Worm (Caenorhabditis elegans) whole organism, L4 larva: ENCODE data around the gene lin-7.

Source experiments
- F10B5.3 ChIP-seq: sonication (generic microtip); optimal IDR thresholded peaks from 2 replicates; lab custom pipeline; 2016; ENCODE audit warnings: mild to moderate bottlenecking, missing genetic modification characterization, missing compliant biosample characterization
- F26F4.8 ChIP-seq: fragments of 200-800 bp; sonication (Bioruptor generic); conservative IDR thresholded peaks from 2 replicates; pipeline ENCODE4 v1.3.6; 2022; ENCODE audit warnings: missing genetic modification characterization, missing compliant biosample characterization
- F44E2.7 ChIP-seq: fragments of 200-800 bp; sonication (Bioruptor generic); IDR thresholded peaks from 2 replicates; pipeline ENCODE4 v2.1.2; 2022; ENCODE audit warnings: missing genetic modification characterization, missing compliant biosample characterization
- T20F7.1 ChIP-seq: fragments of 200-800 bp; sonication (Bioruptor generic); optimal IDR thresholded peaks from 2 replicates; lab custom pipeline; 2018; ENCODE audit warnings: mild to moderate bottlenecking, missing genetic modification characterization, missing compliant biosample characterization
- Y48G9A.11 ChIP-seq: fragments of 200-800 bp; sonication (Bioruptor generic); IDR thresholded peaks from 2 replicates; pipeline ENCODE4 v1.3.6; 2022; ENCODE audit warnings: missing genetic modification reagents, missing genetic modification characterization, missing compliant biosample characterization
- Y75B8A.6 ChIP-seq: fragments of 200-800 bp; sonication (Bioruptor generic); IDR thresholded peaks from 2 replicates; pipeline ENCODE4 v1.3.6; 2022; ENCODE audit warnings: missing genetic modification reagents, missing genetic modification characterization, missing compliant biosample characterization
- ZK337.2 ChIP-seq: fragments of 200-800 bp; sonication (Bioruptor generic); IDR thresholded peaks from 2 replicates; pipeline ENCODE4 v1.3.6; 2022; ENCODE audit warnings: missing genetic modification reagents, missing genetic modification characterization, missing compliant biosample characterization
- ZK546.5 ChIP-seq, 2 experiments: sonication (generic microtip); optimal IDR thresholded peaks; 2 replicates each; lab custom pipeline; 2017; ENCODE audit warnings: missing biosample characterization in 2 of 2, missing genetic modification characterization in 2 of 2
- aha-1 ChIP-seq: fragments of 150-350 bp; peaks from one replicate; lab custom pipeline; 2014; ENCODE audit warnings: missing biosample characterization, missing genetic modification characterization
- aly-2 ChIP-seq: sonication (generic microtip); optimal IDR thresholded peaks from 2 replicates; lab custom pipeline; 2018; ENCODE audit warnings: missing biosample characterization, missing genetic modification characterization
- arid-1 ChIP-seq: fragments of 200-800 bp; sonication (Bioruptor generic); conservative IDR thresholded peaks from 2 replicates; pipeline ENCODE4 v1.3.6; 2022; ENCODE audit warnings: missing genetic modification reagents, missing genetic modification characterization, missing compliant biosample characterization
- ceh-20 ChIP-seq: fragments of 200-800 bp; sonication (Bioruptor generic); IDR thresholded peaks from 2 replicates; pipeline ENCODE4 v1.3.6; 2022; ENCODE audit warnings: missing genetic modification reagents, missing genetic modification characterization, missing compliant biosample characterization
- ceh-82 ChIP-seq: sonication (generic microtip); optimal IDR thresholded peaks from 2 replicates; lab custom pipeline; 2017; ENCODE audit warnings: missing biosample characterization, missing genetic modification characterization
- ces-1 ChIP-seq: fragments of 150-350 bp; sonication (generic microtip); optimal IDR thresholded peaks from 4 replicates; lab custom pipeline; 2014; ENCODE audit warnings: missing biosample characterization, missing genetic modification reagents, missing genetic modification characterization
- cey-2 ChIP-seq: sonication (generic microtip); optimal IDR thresholded peaks from 3 replicates; lab custom pipeline; 2017; ENCODE audit warnings: missing genetic modification characterization, mild to moderate bottlenecking, missing compliant biosample characterization, antibody characterized with exemption, borderline replicate concordance; ENCODE audit not compliant: insufficient read depth
- daf-12 ChIP-seq: fragments of 150-350 bp; optimal IDR thresholded peaks from 2 replicates; lab custom pipeline; 2014; ENCODE audit warnings: missing biosample characterization, missing genetic modification reagents, missing genetic modification characterization
- dmd-6 ChIP-seq: fragments of 200-800 bp; sonication (Bioruptor generic); IDR thresholded peaks from 2 replicates; pipeline ENCODE4 v1.3.6; 2022; ENCODE audit warnings: missing genetic modification reagents, missing genetic modification characterization, missing compliant biosample characterization
- dmd-9 ChIP-seq: fragments of 200-800 bp; sonication (Bioruptor generic); IDR thresholded peaks from 2 replicates; pipeline ENCODE4 v1.3.6; 2022; ENCODE audit warnings: missing genetic modification reagents, missing genetic modification characterization, missing compliant biosample characterization
- dpl-1 ChIP-seq: fragments of 150-350 bp; optimal IDR thresholded peaks from 2 replicates; lab custom pipeline; 2014; ENCODE audit warnings: missing biosample characterization, missing genetic modification reagents, missing genetic modification characterization
- duxl-1 ChIP-seq: sonication (generic microtip); optimal IDR thresholded peaks from 2 replicates; lab custom pipeline; 2016; ENCODE audit warnings: mild to moderate bottlenecking, missing genetic modification characterization, moderate library complexity, missing compliant biosample characterization; ENCODE audit not compliant: poor library complexity
- egl-43 ChIP-seq: fragments of 200-800 bp; sonication (Bioruptor generic); IDR thresholded peaks from 2 replicates; pipeline ENCODE4 v1.3.6; 2022; ENCODE audit warnings: missing genetic modification reagents, missing genetic modification characterization, missing compliant biosample characterization
- fkh-10 ChIP-seq: fragments of 150-350 bp; optimal IDR thresholded peaks from 2 replicates; lab custom pipeline; 2014; ENCODE audit warnings: missing biosample characterization, missing genetic modification reagents, missing genetic modification characterization
- hlh-11 ChIP-seq: fragments of 200-800 bp; sonication (Bioruptor generic); optimal IDR thresholded peaks from 2 replicates; lab custom pipeline; 2018; ENCODE audit warnings: mild to moderate bottlenecking, missing genetic modification characterization, missing compliant biosample characterization
- hlh-30 ChIP-seq: sonication (generic microtip); optimal IDR thresholded peaks from 2 replicates; lab custom pipeline; 2017; ENCODE audit warnings: antibody characterized with exemption, mild to moderate bottlenecking, missing genetic modification characterization, missing compliant biosample characterization; ENCODE audit not compliant: insufficient read depth
- hmg-1.1 ChIP-seq: fragments of 200-800 bp; sonication (Bioruptor generic); IDR thresholded peaks from 2 replicates; pipeline ENCODE4 v1.3.6; 2022; ENCODE audit warnings: missing genetic modification reagents, missing genetic modification characterization, missing compliant biosample characterization
- jun-1 ChIP-seq: fragments of 150-350 bp; optimal IDR thresholded peaks from 2 replicates; lab custom pipeline; 2014; ENCODE audit warnings: missing biosample characterization, missing genetic modification reagents, missing genetic modification characterization
- lin-15B ChIP-seq: fragments of 150-350 bp; sonication (generic microtip); optimal IDR thresholded peaks from 3 replicates; lab custom pipeline; 2014; ENCODE audit warnings: missing biosample characterization, missing genetic modification characterization
- lsy-2 ChIP-seq, 2 experiments: fragments of 150-350 bp in 1 of 2; sonication (generic microtip) in 1 of 2; optimal IDR thresholded peaks; 2 replicates each; lab custom pipeline; 2014 to 2017; ENCODE audit warnings: missing biosample characterization in 2 of 2, missing genetic modification characterization in 2 of 2
- mdl-1 ChIP-seq, 2 experiments: fragments of 150-350 bp in 1 of 2; sonication (generic microtip) in 1 of 2; optimal IDR thresholded peaks; 2 replicates each; lab custom pipeline; 2014 to 2017; ENCODE audit warnings: missing biosample characterization in 2 of 2, missing genetic modification characterization in 2 of 2
- mdt-29 ChIP-seq: fragments of 200-800 bp; sonication (Bioruptor generic); IDR thresholded peaks from 2 replicates; pipeline ENCODE4 v1.3.6; 2022; ENCODE audit warnings: missing genetic modification reagents, missing genetic modification characterization, missing compliant biosample characterization
- nhr-10 ChIP-seq: fragments of 150-350 bp; optimal IDR thresholded peaks from 2 replicates; lab custom pipeline; 2014; ENCODE audit warnings: missing biosample characterization, missing genetic modification characterization
- nhr-102 ChIP-seq: sonication (generic microtip); optimal IDR thresholded peaks from 2 replicates; lab custom pipeline; 2016; ENCODE audit warnings: mild to moderate bottlenecking, missing genetic modification characterization, moderate library complexity, missing compliant biosample characterization
- nhr-237 ChIP-seq: sonication (generic microtip); optimal IDR thresholded peaks from 2 replicates; lab custom pipeline; 2017; ENCODE audit warnings: missing biosample characterization, missing genetic modification characterization
- nhr-25 ChIP-seq: sonication (generic microtip); optimal IDR thresholded peaks from 2 replicates; lab custom pipeline; 2017; ENCODE audit warnings: missing genetic modification characterization, mild to moderate bottlenecking, missing compliant biosample characterization, antibody characterized with exemption, moderate library complexity, borderline replicate concordance; ENCODE audit not compliant: insufficient read depth
- nhr-28 ChIP-seq: fragments of 150-350 bp; optimal IDR thresholded peaks from 2 replicates; lab custom pipeline; 2014; ENCODE audit warnings: missing biosample characterization, missing genetic modification characterization
- nhr-48 ChIP-seq: sonication (generic microtip); optimal IDR thresholded peaks from 2 replicates; lab custom pipeline; 2016; ENCODE audit warnings: mild to moderate bottlenecking, missing genetic modification characterization, missing compliant biosample characterization
- nhr-77 ChIP-seq: fragments of 150-350 bp; optimal IDR thresholded peaks from 2 replicates; lab custom pipeline; 2014; ENCODE audit warnings: missing biosample characterization, missing genetic modification characterization
- pha-4 ChIP-seq, 2 experiments: fragments of 150-350 bp in 1 of 2; fragments of 200-800 bp in 1 of 2; sonication (Bioruptor generic) in 1 of 2; IDR thresholded peaks in 1 of 2; optimal IDR thresholded peaks in 1 of 2; 2 replicates each; pipeline versions ENCODE4 v1.3.6 to Lab custom; 2014 to 2022; ENCODE audit warnings: missing genetic modification characterization in 2 of 2, missing genetic modification reagents in 2 of 2, missing biosample characterization in 1 of 2, missing compliant biosample characterization in 1 of 2
- php-3 ChIP-seq: fragments of 200-800 bp; sonication (Bioruptor generic); IDR thresholded peaks from 2 replicates; pipeline ENCODE4 v1.3.6; 2022; ENCODE audit warnings: missing genetic modification reagents, missing genetic modification characterization, missing compliant biosample characterization
- pqm-1 ChIP-seq: sonication (generic microtip); optimal IDR thresholded peaks from 2 replicates; lab custom pipeline; 2017; ENCODE audit warnings: missing biosample characterization, missing genetic modification characterization
- sdz-12 ChIP-seq: fragments of 200-800 bp; sonication (Bioruptor generic); optimal IDR thresholded peaks from 2 replicates; lab custom pipeline; 2018; ENCODE audit warnings: mild to moderate bottlenecking, missing genetic modification characterization, missing compliant biosample characterization
- set-16 ChIP-seq: fragments of 200-800 bp; sonication (Bioruptor generic); IDR thresholded peaks from 2 replicates; pipeline ENCODE4 v1.3.6; 2022; ENCODE audit warnings: missing genetic modification reagents, missing genetic modification characterization, missing compliant biosample characterization
- snpc-4 ChIP-seq: fragments of 150-350 bp; optimal IDR thresholded peaks from 2 replicates; lab custom pipeline; 2014; ENCODE audit warnings: missing biosample characterization, missing genetic modification characterization
- spr-3 ChIP-seq: fragments of 200-800 bp; sonication (Bioruptor generic); optimal IDR thresholded peaks from 2 replicates; lab custom pipeline; 2018; ENCODE audit warnings: mild to moderate bottlenecking, missing genetic modification characterization, missing compliant biosample characterization
- tag-97 ChIP-seq: fragments of 200-800 bp; sonication (Bioruptor generic); IDR thresholded peaks from 2 replicates; pipeline ENCODE4 v1.3.6; 2022; ENCODE audit warnings: missing genetic modification characterization, missing compliant biosample characterization
- vab-7 ChIP-seq: fragments of 200-800 bp; sonication (Bioruptor generic); IDR thresholded peaks from 2 replicates; pipeline ENCODE4 v1.3.6; 2022; ENCODE audit warnings: missing genetic modification reagents, missing genetic modification characterization, missing compliant biosample characterization
- zfp-2 ChIP-seq: sonication (generic microtip); optimal IDR thresholded peaks from 2 replicates; lab custom pipeline; 2016; ENCODE audit warnings: mild to moderate bottlenecking, missing genetic modification characterization, missing compliant biosample characterization
- zfp-3 ChIP-seq: fragments of 200-800 bp; sonication (Bioruptor generic); conservative IDR thresholded peaks from 2 replicates; pipeline ENCODE4 v1.3.6; 2022; ENCODE audit warnings: missing genetic modification reagents, missing genetic modification characterization, missing compliant biosample characterization
- zip-2 ChIP-seq: fragments of 150-350 bp; optimal IDR thresholded peaks from 2 replicates; lab custom pipeline; 2014; ENCODE audit warnings: missing biosample characterization, missing genetic modification characterization
- ztf-11 ChIP-seq: fragments of 150-350 bp; optimal IDR thresholded peaks from 2 replicates; lab custom pipeline; 2014; ENCODE audit warnings: missing biosample characterization, missing genetic modification characterization

The lin-7 gene

ce11 chrII:14390036-14390763, 41.0 kb upstream of the lin-7 start, which contains the start of the genes kbp-3 and nurf-1 (continued):
- TF ChIP-seq ZK546.5 (tag; optimal IDR thresholded peaks at IDR 0.05; lab: Kevin White, UChicago) (no peak), dpl-1 (GFP tag; lab: Kevin White, UChicago) (peak; percentile 88), nhr-48 (tag; lab: Kevin White, UChicago) (no peak), jun-1 (no peak), pha-4 (GFP tag; IDR thresholded peaks at IDR 0.05; lab: Robert Waterston, UW) (no peak), pha-4 (tag; optimal IDR thresholded peaks at IDR 0.05; lab: Kevin White, UChicago) (no peak), ceh-82 (tag; lab: Kevin White, UChicago) (no peak), ztf-11 (tag; lab: Kevin White, UChicago) (no peak), tag-97 (GFP tag; lab: Robert Waterston, UW) (no peak), zfp-2 (no peak), ZK337.2 (no peak), nhr-77 (tag; lab: Kevin White, UChicago) (peak; percentile 45), pqm-1 (tag; lab: Kevin White, UChicago) (no peak), F26F4.8 (GFP tag; lab: Robert Waterston, UW) (no peak), dmd-9 (GFP tag; lab: Robert Waterston, UW) (no peak), hlh-30 (peak; percentile 61), nhr-237 (no peak), cey-2 (tag; lab: Kevin White, UChicago) (no peak), nhr-25 (no peak), arid-1 (GFP tag; lab: Robert Waterston, UW) (no peak), lin-15B (tag; lab: Kevin White, UChicago) (no peak), egl-43 (GFP tag; lab: Robert Waterston, UW) (no peak), nhr-102 (no peak), F10B5.3 (no peak), snpc-4 (tag; lab: Kevin White, UChicago) (no peak), ceh-20 (GFP tag; lab: Robert Waterston, UW) (no peak), mdt-29 (GFP tag; lab: Robert Waterston, UW) (no peak), F44E2.7 (GFP tag; lab: Robert Waterston, UW) (no peak), duxl-1 (tag; lab: Kevin White, UChicago) (no peak), lsy-2 (tag; optimal IDR thresholded peaks at IDR 0.05; lab: Kevin White, UChicago) (peak in 1 of 2 experiments; percentile 76), hlh-11 (tag; lab: Kevin White, UChicago) (no peak), T20F7.1 (GFP tag; lab: Kevin White, UChicago) (no peak), nhr-28 (tag; lab: Kevin White, UChicago) (no peak), aha-1 (tag; lab: Kevin White, UChicago) (peak; percentile 94), aly-2 (tag; lab: Kevin White, UChicago) (no peak), zfp-3 (GFP tag; lab: Robert Waterston, UW) (no peak), spr-3 (GFP tag; lab: Kevin White, UChicago) (no peak), hmg-1.1 (GFP tag; lab: Robert Waterston, UW) (peak; percentile 44; the same call in 1 of the 2 replicates), fkh-10 (GFP tag; lab: Kevin White, UChicago) (peak; percentile 25), dmd-6 (GFP tag; lab: Robert Waterston, UW) (no peak; the same call in 1 of the 2 replicates), vab-7 (no peak), zip-2 (no peak), php-3 (GFP tag; lab: Robert Waterston, UW) (no peak), Y48G9A.11 (no peak), ces-1 (no peak), set-16 (no peak), Y75B8A.6 (no peak), daf-12 (tag; lab: Kevin White, UChicago) (no peak), nhr-10 (tag; lab: Kevin White, UChicago) (no peak), mdl-1 (tag; optimal IDR thresholded peaks at IDR 0.05; lab: Kevin White, UChicago) (peak in 1 of 2 experiments; percentile 32), sdz-12 (no peak)
